Fruit fly (Drosophila melanogaster): Measurements from ENCODE around the gene Lkb1.
A peak's percentile ranks its signal among the peaks of the same experiment; 100 is the strongest.

The Lkb1 gene

dm6 chr3R:13644778-13645660 lies 31.3 kb upstream of the Lkb1 start (continued):
- TF ChIP-seq CG10654 (GFP tag; optimal IDR thresholded peaks at IDR 0.05): no peak
- TF ChIP-seq CG11093 (GFP tag; IDR thresholded peaks at IDR 0.05): no peak
- peak in 1 of 2 experiments; percentile 13 for TF ChIP-seq eve (GFP tag; optimal IDR thresholded peaks at IDR 0.05)
- no peak for TF ChIP-seq CG6854 (GFP tag; optimal IDR thresholded peaks at IDR 0.05)
- no peak for TF ChIP-seq CG10431 (GFP tag; optimal IDR thresholded peaks at IDR 0.05)
- no peak; the same call in 2 of the 3 replicates for TF ChIP-seq ken (GFP tag; IDR thresholded peaks at IDR 0.05)
- TF ChIP-seq ERR (GFP tag; optimal IDR thresholded peaks at IDR 0.05): no peak
- TF ChIP-seq crol (GFP tag; IDR thresholded peaks at IDR 0.05): peak; percentile 89
- no peak for TF ChIP-seq pan (optimal IDR thresholded peaks at IDR 0.05)
- TF ChIP-seq pan (GFP tag; optimal IDR thresholded peaks at IDR 0.05 in 1 of 2, IDR thresholded peaks at IDR 0.05 in 1 of 2): peak in 1 of 2 experiments; percentile 55
- no peak for TF ChIP-seq fd96Cb (tag; optimal IDR thresholded peaks at IDR 0.05)
- TF ChIP-seq CG12155 (GFP tag; optimal IDR thresholded peaks at IDR 0.05): no peak
- TF ChIP-seq bowl (GFP tag; IDR thresholded peaks at IDR 0.05): 0 out of 2 replicates have a peak, but pooled peaks have one; percentile 8
- TF ChIP-seq CG12236 (GFP tag; optimal IDR thresholded peaks at IDR 0.05): no peak
- no peak for TF ChIP-seq Sry-δ (GFP tag; optimal IDR thresholded peaks at IDR 0.05)
- no peak for TF ChIP-seq CG2875 (GFP tag; optimal IDR thresholded peaks at IDR 0.05)
- peak; percentile 43 for TF ChIP-seq odd (GFP tag; optimal IDR thresholded peaks at IDR 0.05)
- no peak for TF ChIP-seq CG11085 (GFP tag; IDR thresholded peaks at IDR 0.05)
- TF ChIP-seq CG14014 (GFP tag; IDR thresholded peaks at IDR 0.05): peak; percentile 53; the same call in 1 of the 2 replicates
- no peak for TF ChIP-seq HLH54F (GFP tag; optimal IDR thresholded peaks at IDR 0.05)
- TF ChIP-seq CG18011 (GFP tag; optimal IDR thresholded peaks at IDR 0.05): peak; percentile 1
- TF ChIP-seq CG12219 (GFP tag; optimal IDR thresholded peaks at IDR 0.05): no peak
- TF ChIP-seq CG5953 (GFP tag; IDR thresholded peaks at IDR 0.05): no peak
- TF ChIP-seq Mes4 (GFP tag; optimal IDR thresholded peaks at IDR 0.05): no peak
- TF ChIP-seq da (GFP tag; optimal IDR thresholded peaks at IDR 0.05): no peak
- no peak for TF ChIP-seq bcd (GFP tag; optimal IDR thresholded peaks at IDR 0.05)
- no peak for TF ChIP-seq CG14965 (GFP tag; optimal IDR thresholded peaks at IDR 0.05; ENCODE audit: borderline replicate concordance)
- no peak for TF ChIP-seq CG3726 (GFP tag; IDR thresholded peaks at IDR 0.05)
- TF ChIP-seq E2f1 (GFP tag; IDR thresholded peaks at IDR 0.05): no peak
- no peak for TF ChIP-seq Ssrp (tag; optimal IDR thresholded peaks at IDR 0.05)
- TF ChIP-seq Doc2 (GFP tag; IDR thresholded peaks at IDR 0.05): no peak
- TF ChIP-seq ssp (GFP tag; IDR thresholded peaks at IDR 0.05): no peak
- no peak for TF ChIP-seq CG17186 (GFP tag; optimal IDR thresholded peaks at IDR 0.05)
- TF ChIP-seq onecut (GFP tag; IDR thresholded peaks at IDR 0.05): peak; percentile 44
- TF ChIP-seq Lhr (GFP tag; optimal IDR thresholded peaks at IDR 0.05): no peak
- no peak for TF ChIP-seq tgo (GFP tag; IDR thresholded peaks at IDR 0.05)
- no peak for TF ChIP-seq gfzf (GFP tag; optimal IDR thresholded peaks at IDR 0.05)
- no peak for TF ChIP-seq CG16779 (GFP tag; IDR thresholded peaks at IDR 0.05)
- TF ChIP-seq B-H2 (GFP tag; optimal IDR thresholded peaks at IDR 0.05): no peak
- TF ChIP-seq org-1 (GFP tag; optimal IDR thresholded peaks at IDR 0.05): no peak
- no peak for TF ChIP-seq bab2 (GFP tag; optimal IDR thresholded peaks at IDR 0.05)
- peak; percentile 33 for TF ChIP-seq CG10267 (tag; optimal IDR thresholded peaks at IDR 0.05)
- TF ChIP-seq ftz-f1 (GFP tag; optimal IDR thresholded peaks at IDR 0.05): no peak
- no peak for TF ChIP-seq CG14710 (tag; optimal IDR thresholded peaks at IDR 0.05)
- no peak for TF ChIP-seq Antp (GFP tag; optimal IDR thresholded peaks at IDR 0.05)
- TF ChIP-seq Mad (GFP tag; optimal IDR thresholded peaks at IDR 0.05): no peak
- TF ChIP-seq Neu2 (GFP tag; optimal IDR thresholded peaks at IDR 0.05; ENCODE audit: borderline replicate concordance): peak; percentile 71
- no peak for TF ChIP-seq CG9609 (GFP tag; optimal IDR thresholded peaks at IDR 0.05)
- peak; percentile 52; the same call in 2 of the 3 replicates for TF ChIP-seq CG34224 (GFP tag; IDR thresholded peaks at IDR 0.05; ENCODE audit: partially characterized antibody)
- no peak for TF ChIP-seq CG16815 (GFP tag; optimal IDR thresholded peaks at IDR 0.05)

Data from whole organism, embryonic.